Worm (Caenorhabditis elegans) whole organism, L4/young adult: ENCODE data around the gene Y67D2.2.

Source experiments
- dao-5 ChIP-seq: sonication (generic microtip); optimal IDR thresholded peaks from 2 replicates; lab custom pipeline; 2016; ENCODE audit warnings: missing genotype, missing genetic modification characterization, moderate library complexity, missing compliant biosample characterization
- him-1 ChIP-seq: sonication (generic microtip); optimal IDR thresholded peaks from 2 replicates; lab custom pipeline; 2016; ENCODE audit warnings: missing genotype, missing genetic modification reagents, missing genetic modification characterization, missing compliant biosample characterization

- no peak for TF ChIP-seq him-1 (tag; lab: Kevin White, UChicago)
- TF ChIP-seq dao-5 (tag; lab: Kevin White, UChicago), result no peak
Measured at ce11 chrIII:1613933-1614332, 55.3 kb downstream of the Y67D2.2 start, which contains the start of gene Y22D7AL.9.
